Fruit fly (Drosophila melanogaster) whole organism, adult: ENCODE measurements around the gene isoQC.

Source experiments
- Mnt ChIP-seq: fragments of 200-800 bp; sonication (Bioruptor generic); optimal IDR thresholded peaks from 2 replicates; lab custom pipeline; 2016; ENCODE audit warnings: missing biosample characterization, mild to moderate bottlenecking, missing genetic modification characterization
- kay ChIP-seq: fragments of 200-800 bp; sonication (Bioruptor generic); peaks from one replicate; lab custom pipeline; 2016; ENCODE audit warnings: missing biosample characterization, missing genetic modification characterization, borderline replicate concordance
- ovo ChIP-seq: fragments of 200-800 bp; sonication (Bioruptor generic); optimal IDR thresholded peaks from 2 replicates; lab custom pipeline; 2016; ENCODE audit warnings: missing biosample characterization, missing genetic modification characterization

DNA sequence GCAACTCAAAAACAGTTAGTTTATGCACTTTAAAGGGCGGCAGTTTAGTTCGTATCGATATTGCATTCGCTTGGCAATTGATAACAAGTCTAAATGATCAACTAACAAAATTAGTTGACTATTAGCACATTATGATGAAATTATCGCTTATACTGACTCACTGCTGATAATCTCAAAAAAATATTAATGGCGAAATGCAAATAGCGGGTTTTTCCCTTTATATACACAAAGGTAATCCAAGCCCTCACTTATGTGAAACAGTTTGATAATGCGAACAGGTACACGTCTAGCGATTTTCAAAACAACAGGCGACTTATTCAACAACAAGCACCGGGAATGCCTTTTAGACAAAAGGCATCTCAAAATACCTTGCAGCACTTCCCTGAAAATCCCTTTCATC is 39.8 kb downstream of the isoQC start:
- TF ChIP-seq Mnt (no peak), ovo (GFP tag; lab: Kevin White, UChicago) (no peak), kay (GFP tag; lab: Kevin White, UChicago) (peak; percentile 90)
